Worm (Caenorhabditis elegans): ENCODE measurements around the gene R05A10.3.

R05A10.3 gene

ce11 chrIV:14127805-14128610 is 48.3 kb downstream of the R05A10.3 start, which contains the start of gene H12I19.115 (continued):
- TF ChIP-seq ceh-45 (GFP tag; IDR thresholded peaks at IDR 0.05) (no peak), fkh-10 (GFP tag; optimal IDR thresholded peaks at IDR 0.05) (no peak), K02D7.2 (tag; optimal IDR thresholded peaks at IDR 0.05) (no peak), pax-1 (tag; optimal IDR thresholded peaks at IDR 0.05) (no peak), unc-42 (tag; optimal IDR thresholded peaks at IDR 0.05) (peak; percentile 34), npax-4 (tag; optimal IDR thresholded peaks at IDR 0.05) (no peak), ahr-1 (tag; optimal IDR thresholded peaks at IDR 0.05) (no peak), ceh-31 (tag; optimal IDR thresholded peaks at IDR 0.05) (peak; percentile 23)

ce11 chrIV:14123956-14124355 is 52.3 kb downstream of the R05A10.3 start, which contains the start of gene nkcc-1:
Gene nkcc-1 (minus strand): TSS chrIV:14124056.
- TF ChIP-seq ceh-48 (tag; optimal IDR thresholded peaks at IDR 0.05) (no peak), K09A11.1 (tag; optimal IDR thresholded peaks at IDR 0.05; ENCODE audit: insufficient read depth) (no peak), madf-2 (tag; optimal IDR thresholded peaks at IDR 0.05) (no peak), pros-1 (tag; optimal IDR thresholded peaks at IDR 0.05) (no peak), sox-2 (GFP tag; IDR thresholded peaks at IDR 0.05) (no peak), fkh-6 (tag; optimal IDR thresholded peaks at IDR 0.05) (no peak), elt-2 (tag; optimal IDR thresholded peaks at IDR 0.05) (no peak), hlh-6 (tag; optimal IDR thresholded peaks at IDR 0.05) (no peak), nfya-1 (tag; optimal IDR thresholded peaks at IDR 0.05) (no peak), hlh-8 (tag; optimal IDR thresholded peaks at IDR 0.05) (no peak), ttx-3 (tag; optimal IDR thresholded peaks at IDR 0.05) (no peak), nhr-11 (tag; optimal IDR thresholded peaks at IDR 0.05) (no peak), fkh-10 (GFP tag; optimal IDR thresholded peaks at IDR 0.05) (no peak), mec-3 (tag; optimal IDR thresholded peaks at IDR 0.05; ENCODE audit: borderline replicate concordance) (no peak)

Data from whole organism, late embryonic.